Worm (Caenorhabditis elegans) whole organism, young adult: ENCODE measurements around the gene nhr-137.
A peak's percentile ranks its signal among the peaks of the same experiment; 100 is the strongest.

ENCODE experiments used
- B0261.1 ChIP-seq: sonication (generic microtip); optimal IDR thresholded peaks from 2 replicates; lab custom pipeline; 2016; ENCODE audit warnings: mild to moderate bottlenecking, missing genetic modification characterization, moderate library complexity, missing compliant biosample characterization
- C17E4.6 ChIP-seq: fragments of 200-800 bp; sonication (Bioruptor generic); IDR thresholded peaks from 2 replicates; pipeline ENCODE4 v1.3.6; 2022; ENCODE audit warnings: missing genetic modification reagents, missing genetic modification characterization, missing compliant biosample characterization
- F52B5.7 ChIP-seq: sonication (generic microtip); optimal IDR thresholded peaks from 2 replicates; lab custom pipeline; 2016; ENCODE audit warnings: mild to moderate bottlenecking, missing genetic modification characterization, missing compliant biosample characterization
- K11D2.4 ChIP-seq: fragments of 200-800 bp; sonication (Bioruptor generic); IDR thresholded peaks from 2 replicates; pipeline ENCODE4 v1.3.6; 2022; ENCODE audit warnings: missing genetic modification reagents, missing genetic modification characterization, missing compliant biosample characterization
- K12H6.12 ChIP-seq: fragments of 200-800 bp; sonication (Bioruptor generic); optimal IDR thresholded peaks from 2 replicates; lab custom pipeline; 2018; ENCODE audit warnings: mild to moderate bottlenecking, missing genetic modification characterization, missing compliant biosample characterization
- Y53F4B.3 ChIP-seq: fragments of 200-800 bp; sonication (Bioruptor generic); IDR thresholded peaks from 2 replicates; pipeline ENCODE4 v1.3.6; 2022; ENCODE audit warnings: missing genetic modification reagents, missing genetic modification characterization, missing compliant biosample characterization
- Y56A3A.18 ChIP-seq: fragments of 200-800 bp; sonication (Bioruptor generic); IDR thresholded peaks from 2 replicates; pipeline ENCODE4 v1.3.6; 2022; ENCODE audit warnings: missing genetic modification reagents, missing genetic modification characterization, missing compliant biosample characterization
- Y79H2A.3 ChIP-seq: fragments of 200-800 bp; sonication (Bioruptor generic); conservative IDR thresholded peaks from 2 replicates; pipeline ENCODE4 v1.3.6; 2022; ENCODE audit warnings: missing genetic modification reagents, missing genetic modification characterization, missing compliant biosample characterization
- aptf-3 ChIP-seq: fragments of 200-800 bp; sonication (Bioruptor generic); IDR thresholded peaks from 2 replicates; pipeline ENCODE4 v1.3.6; 2022; ENCODE audit warnings: missing genetic modification characterization, missing compliant biosample characterization
- athp-1 ChIP-seq: sonication (generic microtip); optimal IDR thresholded peaks from 2 replicates; lab custom pipeline; 2017; ENCODE audit warnings: mild to moderate bottlenecking, missing genetic modification characterization, missing compliant biosample characterization
- attf-3 ChIP-seq: fragments of 200-800 bp; sonication (Bioruptor generic); conservative IDR thresholded peaks from 2 replicates; pipeline ENCODE4 v1.3.6; 2022; ENCODE audit warnings: missing genetic modification reagents, missing genetic modification characterization, missing compliant biosample characterization
- cebp-1 ChIP-seq, 2 experiments: fragments of 200-800 bp in 1 of 2; sonication (Bioruptor generic) in 1 of 2; sonication (generic microtip) in 1 of 2; IDR thresholded peaks in 1 of 2; optimal IDR thresholded peaks in 1 of 2; 2 replicates each; pipeline versions ENCODE4 v1.3.6 to Lab custom; 2017 to 2022; ENCODE audit warnings: missing compliant biosample characterization in 2 of 2, missing genetic modification characterization in 2 of 2, mild to moderate bottlenecking in 1 of 2, missing genetic modification reagents in 1 of 2, moderate library complexity in 1 of 2
- ceh-27 ChIP-seq: fragments of 200-800 bp; sonication (Bioruptor generic); optimal IDR thresholded peaks from 2 replicates; lab custom pipeline; 2018; ENCODE audit warnings: mild to moderate bottlenecking, missing genetic modification characterization, moderate library complexity, missing compliant biosample characterization
- ceh-40 ChIP-seq: fragments of 200-800 bp; sonication (Bioruptor generic); IDR thresholded peaks from 2 replicates; pipeline ENCODE4 v1.3.6; 2022; ENCODE audit warnings: missing genetic modification characterization, missing compliant biosample characterization
- chd-7 ChIP-seq: sonication (generic microtip); optimal IDR thresholded peaks from 2 replicates; lab custom pipeline; 2016; ENCODE audit warnings: mild to moderate bottlenecking, missing genetic modification characterization, moderate library complexity, missing compliant biosample characterization
- dpff-1 ChIP-seq: sonication (generic microtip); optimal IDR thresholded peaks from 2 replicates; lab custom pipeline; 2017; ENCODE audit warnings: mild to moderate bottlenecking, missing genetic modification characterization, missing compliant biosample characterization
- dpl-1 ChIP-seq: fragments of 150-350 bp; optimal IDR thresholded peaks from 2 replicates; lab custom pipeline; 2014; ENCODE audit warnings: missing biosample characterization, missing genetic modification reagents, missing genetic modification characterization
- egl-18 ChIP-seq: fragments of 200-800 bp; sonication (Bioruptor generic); IDR thresholded peaks from 2 replicates; pipeline ENCODE4 v1.3.6; 2022; ENCODE audit warnings: missing genetic modification reagents, missing genetic modification characterization, missing compliant biosample characterization
- egl-44 ChIP-seq: fragments of 200-800 bp; sonication (Bioruptor generic); IDR thresholded peaks from 2 replicates; pipeline ENCODE4 v1.3.6; 2022; ENCODE audit warnings: missing genetic modification reagents, missing genetic modification characterization, missing compliant biosample characterization
- egrh-3 ChIP-seq: fragments of 200-800 bp; sonication (Bioruptor generic); IDR thresholded peaks from 2 replicates; pipeline ENCODE4 v1.3.6; 2022; ENCODE audit warnings: missing genetic modification reagents, missing genetic modification characterization, missing compliant biosample characterization
- fkh-3 ChIP-seq: sonication (generic microtip); optimal IDR thresholded peaks from 2 replicates; lab custom pipeline; 2016; ENCODE audit warnings: mild to moderate bottlenecking, missing genetic modification characterization, missing compliant biosample characterization
- gei-17 ChIP-seq: fragments of 200-800 bp; sonication (Bioruptor generic); optimal IDR thresholded peaks from 2 replicates; lab custom pipeline; 2018; ENCODE audit warnings: mild to moderate bottlenecking, missing genetic modification characterization, missing compliant biosample characterization
- hlh-12 ChIP-seq: sonication (generic microtip); optimal IDR thresholded peaks from 2 replicates; lab custom pipeline; 2016; ENCODE audit warnings: missing genetic modification characterization, missing compliant biosample characterization
- hmg-1.2 ChIP-seq: fragments of 200-800 bp; sonication (Bioruptor generic); IDR thresholded peaks from 2 replicates; pipeline ENCODE4 v1.3.6; 2022; ENCODE audit warnings: missing genetic modification reagents, missing genetic modification characterization, missing compliant biosample characterization
- let-607 ChIP-seq, 2 experiments: fragments of 200-800 bp in 1 of 2; sonication (Bioruptor generic) in 1 of 2; sonication (generic microtip) in 1 of 2; optimal IDR thresholded peaks; 2 replicates each; lab custom pipeline; 2016 to 2018; ENCODE audit warnings: mild to moderate bottlenecking in 2 of 2, missing compliant biosample characterization in 2 of 2, missing genetic modification characterization in 2 of 2, moderate library complexity in 2 of 2, missing genotype in 1 of 2
- lin-35 ChIP-seq, 3 experiments: fragments of 150-350 bp in 2 of 3; sonication (generic microtip) in 1 of 3; optimal IDR thresholded peaks; 2 replicates each; lab custom pipeline; 2014 to 2018; ENCODE audit warnings: missing biosample characterization in 3 of 3, missing genetic modification characterization in 3 of 3, missing genetic modification reagents in 3 of 3
- lin-54 ChIP-seq: fragments of 200-800 bp; sonication (Bioruptor generic); optimal IDR thresholded peaks from 2 replicates; lab custom pipeline; 2018; ENCODE audit warnings: mild to moderate bottlenecking, missing genetic modification characterization, missing compliant biosample characterization
- madf-3 ChIP-seq: fragments of 200-800 bp; sonication (Bioruptor generic); IDR thresholded peaks from 2 replicates; pipeline ENCODE4 v1.3.6; 2022; ENCODE audit warnings: missing genetic modification reagents, missing genetic modification characterization, missing compliant biosample characterization
- mcd-1 ChIP-seq: fragments of 200-800 bp; sonication (Bioruptor generic); IDR thresholded peaks from 2 replicates; pipeline ENCODE4 v1.3.6; 2022; ENCODE audit warnings: missing genetic modification reagents, missing genetic modification characterization, missing compliant biosample characterization
- mes-4 ChIP-seq: sonication (generic microtip); optimal IDR thresholded peaks from 2 replicates; lab custom pipeline; 2016; ENCODE audit warnings: missing genotype, missing genetic modification characterization, missing compliant biosample characterization
- nhr-179 ChIP-seq: sonication (generic microtip); optimal IDR thresholded peaks from 2 replicates; lab custom pipeline; 2016; ENCODE audit warnings: mild to moderate bottlenecking, missing genetic modification characterization, missing compliant biosample characterization
- nhr-80 ChIP-seq: sonication (generic microtip); optimal IDR thresholded peaks from 2 replicates; lab custom pipeline; 2016; ENCODE audit warnings: missing genetic modification characterization, missing compliant biosample characterization
- nhr-90 ChIP-seq: sonication (generic microtip); optimal IDR thresholded peaks from 2 replicates; lab custom pipeline; 2016; ENCODE audit warnings: missing genotype, mild to moderate bottlenecking, missing genetic modification characterization, missing compliant biosample characterization
- pha-4 ChIP-seq: fragments of 150-350 bp; sonication (generic microtip); optimal IDR thresholded peaks from 2 replicates; lab custom pipeline; 2014; ENCODE audit warnings: missing biosample characterization, missing genetic modification reagents, missing genetic modification characterization
- rcor-1 ChIP-seq: fragments of 200-800 bp; sonication (Bioruptor generic); IDR thresholded peaks from 2 replicates; pipeline ENCODE4 v1.3.6; 2022; ENCODE audit warnings: missing genetic modification reagents, missing genetic modification characterization, missing compliant biosample characterization
- rec-8 ChIP-seq, 2 experiments: sonication (generic microtip); optimal IDR thresholded peaks; 2 replicates each; lab custom pipeline; 2016; ENCODE audit warnings: mild to moderate bottlenecking in 2 of 2, missing genetic modification characterization in 2 of 2, missing genetic modification reagents in 2 of 2, missing genotype in 2 of 2, missing biosample characterization in 1 of 2, missing compliant biosample characterization in 1 of 2, moderate library complexity in 1 of 2
- repo-1 ChIP-seq: sonication (generic microtip); optimal IDR thresholded peaks from 2 replicates; lab custom pipeline; 2017; ENCODE audit warnings: mild to moderate bottlenecking, missing genetic modification characterization, missing compliant biosample characterization
- snpc-3.4 ChIP-seq: sonication (generic microtip); optimal IDR thresholded peaks from 2 replicates; lab custom pipeline; 2017; ENCODE audit warnings: missing genetic modification characterization, mild to moderate bottlenecking, missing compliant biosample characterization, antibody characterized with exemption, moderate library complexity, missing genotype, missing genetic modification reagents
- tlf-1 ChIP-seq: fragments of 200-800 bp; sonication (Bioruptor generic); optimal IDR thresholded peaks from 2 replicates; lab custom pipeline; 2018; ENCODE audit warnings: mild to moderate bottlenecking, missing genetic modification characterization, missing compliant biosample characterization
- unc-62 ChIP-seq: fragments of 150-350 bp; optimal IDR thresholded peaks from 2 replicates; lab custom pipeline; 2014; ENCODE audit warnings: missing biosample characterization, missing genetic modification reagents, missing genetic modification characterization
- ztf-26 ChIP-seq: sonication (generic microtip); optimal IDR thresholded peaks from 2 replicates; lab custom pipeline; 2017; ENCODE audit warnings: missing genetic modification characterization, missing compliant biosample characterization

nhr-137 gene

DNA sequence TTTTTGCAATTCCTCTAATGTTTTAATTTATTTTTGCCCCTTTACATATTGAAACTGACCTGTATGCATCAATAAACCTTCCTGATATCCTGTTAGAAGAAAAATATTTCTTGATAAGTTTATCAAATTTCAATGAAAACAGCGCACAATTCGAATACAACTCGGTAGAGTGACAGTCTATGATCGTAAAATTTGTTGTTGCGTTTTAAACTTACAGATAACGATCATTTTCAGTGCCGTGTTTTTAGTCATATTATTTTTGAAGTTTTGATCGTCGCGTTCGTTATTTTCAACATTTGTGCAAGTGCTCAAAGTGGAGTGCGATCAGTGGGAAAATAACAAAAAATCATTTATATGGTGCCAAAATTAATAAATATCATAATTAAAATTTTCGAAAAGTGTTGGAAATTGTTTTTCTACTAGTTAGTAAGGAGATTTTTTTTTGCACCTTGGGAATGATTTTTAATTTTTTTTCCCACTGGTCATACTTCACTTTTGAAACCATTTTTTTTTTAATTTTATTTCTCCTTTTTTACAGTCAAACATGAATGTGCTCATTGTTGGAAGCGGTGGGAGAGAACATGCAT, 5.6 kb upstream of the nhr-137 start, which contains the start of gene F38B6.4:
Gene F38B6.4, plus strand, starts transcription at position 537 of the 587 bp plus-strand sequence.
- no peak for TF ChIP-seq mes-4
- TF ChIP-seq nhr-80 (tag; lab: Kevin White, UChicago): peak; percentile 63
- TF ChIP-seq, all 124 proteins: peak for 1

DNA sequence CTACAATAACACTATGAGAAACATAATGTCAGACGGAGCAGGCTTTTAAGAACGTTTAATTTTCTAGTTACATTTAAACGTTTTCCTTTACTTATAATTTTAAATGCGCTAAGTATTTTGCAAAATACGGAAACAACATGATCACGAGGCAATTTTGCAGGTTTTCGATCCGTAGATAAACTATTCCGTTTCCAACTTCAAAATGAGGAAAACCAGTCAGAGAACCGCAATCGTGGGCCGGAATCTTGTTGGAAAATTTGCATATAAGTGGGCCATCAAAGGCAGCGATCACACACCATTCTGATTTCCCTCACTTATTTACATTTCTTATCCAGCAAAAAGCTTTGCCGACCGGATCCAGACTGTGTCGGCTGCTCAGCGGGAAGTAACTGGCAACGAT, 3.7 kb upstream of the nhr-137 start, which contains the start of gene col-172:
Gene col-172, plus strand, starts transcription at position 301 of the 400 bp plus-strand sequence.
- no peak for TF ChIP-seq Y79H2A.3
- no peak for TF ChIP-seq dpl-1 (GFP tag; lab: Kevin White, UChicago)
- TF ChIP-seq egl-44 (GFP tag; lab: Robert Waterston, UW): no peak
- TF ChIP-seq K11D2.4 (GFP tag; lab: Robert Waterston, UW): no peak
- no peak for TF ChIP-seq mcd-1 (GFP tag; lab: Robert Waterston, UW)
- TF ChIP-seq K12H6.12: no peak
- no peak for TF ChIP-seq ztf-26 (tag; lab: Kevin White, UChicago)
- no peak for TF ChIP-seq repo-1 (tag; lab: Kevin White, UChicago)
- no peak for TF ChIP-seq ceh-27 (GFP tag; lab: Kevin White, UChicago)
- no peak for TF ChIP-seq fkh-3
- TF ChIP-seq cebp-1 (GFP tag; IDR thresholded peaks at IDR 0.05; lab: Robert Waterston, UW): no peak
- no peak for TF ChIP-seq cebp-1 (tag; optimal IDR thresholded peaks at IDR 0.05; lab: Kevin White, UChicago)

DNA sequence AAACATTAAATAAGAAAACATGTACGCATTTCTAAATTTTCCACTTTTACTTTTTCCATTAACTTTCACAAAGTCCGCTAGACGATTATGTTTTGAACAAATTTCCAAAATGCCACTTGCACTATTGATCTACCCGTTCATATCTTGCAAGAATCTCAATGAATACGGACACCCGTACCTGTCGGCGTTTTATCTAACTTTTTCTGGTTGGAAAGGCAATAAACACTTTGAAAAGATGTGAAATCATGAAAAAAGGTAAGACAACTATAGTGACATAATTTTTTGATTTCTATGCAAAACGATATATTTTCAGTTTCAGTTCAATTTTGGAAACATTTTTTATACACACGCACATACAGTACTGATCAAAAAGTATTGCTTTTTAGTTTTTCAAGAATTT, 2.9 kb upstream of the nhr-137 start:
- TF ChIP-seq hlh-12 (tag; lab: Kevin White, UChicago): no peak
- TF ChIP-seq gei-17: no peak
- no peak for TF ChIP-seq egl-18
- TF ChIP-seq attf-3 (GFP tag; lab: Robert Waterston, UW): no peak
- no peak for TF ChIP-seq aptf-3 (GFP tag; lab: Robert Waterston, UW)
- TF ChIP-seq rec-8 (tag; optimal IDR thresholded peaks at IDR 0.05; lab: Kevin White, UChicago): no peak
- no peak for TF ChIP-seq unc-62 (GFP tag; lab: Kevin White, UChicago)
- no peak for TF ChIP-seq chd-7
- TF ChIP-seq dpff-1 (tag; lab: Kevin White, UChicago): no peak
- TF ChIP-seq K11D2.4 (GFP tag; lab: Robert Waterston, UW): no peak
- no peak for TF ChIP-seq ceh-40
- no peak for TF ChIP-seq F52B5.7
- no peak for TF ChIP-seq lin-35 (GFP tag; optimal IDR thresholded peaks at IDR 0.05; lab: Kevin White, UChicago)
- TF ChIP-seq tlf-1: no peak
- TF ChIP-seq let-607 (tag; optimal IDR thresholded peaks at IDR 0.05; lab: Kevin White, UChicago): no peak
- no peak for TF ChIP-seq C17E4.6 (GFP tag; lab: Robert Waterston, UW)
- no peak for TF ChIP-seq Y56A3A.18 (GFP tag; lab: Robert Waterston, UW)
- TF ChIP-seq snpc-3.4 (tag; lab: Kevin White, UChicago): no peak
- no peak for TF ChIP-seq nhr-179 (tag; lab: Kevin White, UChicago)
- TF ChIP-seq, all 124 proteins: peak for 0

DNA sequence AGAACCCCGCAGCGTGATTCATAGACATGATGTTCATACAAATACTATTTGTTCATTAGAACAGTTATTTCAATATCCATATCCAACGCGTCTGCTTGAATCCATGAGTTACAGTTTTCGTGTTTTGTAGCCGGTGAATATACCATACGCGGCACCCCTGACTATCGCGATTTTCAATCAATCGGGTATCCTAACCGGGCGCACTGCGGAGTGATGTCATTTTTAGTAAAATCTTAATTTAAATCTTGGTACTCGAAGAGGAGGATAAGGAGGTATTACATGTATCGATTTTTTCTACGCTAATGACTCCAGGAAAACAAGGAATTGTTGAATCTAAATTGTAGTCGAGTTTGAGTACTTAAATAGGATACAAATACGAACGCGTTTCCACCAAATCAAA, 555 bp upstream of the nhr-137 start:
- TF ChIP-seq cebp-1 (GFP tag; IDR thresholded peaks at IDR 0.05; lab: Robert Waterston, UW) (no peak), cebp-1 (tag; optimal IDR thresholded peaks at IDR 0.05; lab: Kevin White, UChicago) (no peak), madf-3 (no peak), lin-54 (GFP tag; lab: Kevin White, UChicago) (no peak), dpl-1 (GFP tag; lab: Kevin White, UChicago) (no peak), rcor-1 (GFP tag; lab: Robert Waterston, UW) (no peak), Y53F4B.3 (no peak), egrh-3 (GFP tag; lab: Robert Waterston, UW) (no peak), chd-7 (no peak), rec-8 (tag; optimal IDR thresholded peaks at IDR 0.05; lab: Kevin White, UChicago) (no peak), athp-1 (tag; lab: Kevin White, UChicago) (no peak), hmg-1.2 (GFP tag; lab: Robert Waterston, UW) (no peak), ceh-27 (GFP tag; lab: Kevin White, UChicago) (no peak), B0261.1 (no peak), pha-4 (no peak), nhr-90 (tag; lab: Kevin White, UChicago) (no peak)
- TF ChIP-seq, all 124 proteins: peak for 0
